Worm (Caenorhabditis elegans): ENCODE measurements around the gene Y39B6A.3.

DNA sequence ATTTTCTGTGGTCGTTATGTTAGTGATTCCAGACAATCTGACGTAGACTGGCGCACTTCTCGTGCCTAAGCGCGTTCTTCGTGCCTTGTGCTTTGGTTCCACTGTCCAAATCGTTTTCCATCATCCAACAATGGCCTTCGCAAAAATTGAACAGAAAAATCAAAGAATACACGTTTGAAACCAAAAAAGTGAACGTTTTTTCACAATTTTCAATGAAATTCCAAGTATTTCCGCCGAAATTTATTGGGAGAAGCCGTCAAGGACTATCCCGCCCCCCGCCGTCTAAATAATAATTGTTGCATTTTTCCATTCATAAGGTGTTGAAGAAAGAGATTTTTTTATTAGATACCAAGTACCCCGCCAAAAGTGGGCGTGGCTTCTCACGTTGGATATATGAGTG lies 49.3 kb downstream of the Y39B6A.3 start, which contains the start of gene cpg-23:
- TF ChIP-seq pax-1 (tag; optimal IDR thresholded peaks at IDR 0.05), result no peak
- TF ChIP-seq pha-2 (tag; optimal IDR thresholded peaks at IDR 0.05), result no peak
- no peak for TF ChIP-seq tbx-7 (tag; optimal IDR thresholded peaks at IDR 0.05)
- no peak for TF ChIP-seq hlh-30 (tag; optimal IDR thresholded peaks at IDR 0.05; ENCODE audit: insufficient read depth)
- no peak for TF ChIP-seq eyg-1 (tag; optimal IDR thresholded peaks at IDR 0.05)
- no peak for TF ChIP-seq rnt-1 (tag; optimal IDR thresholded peaks at IDR 0.05)
- no peak for TF ChIP-seq fkh-10 (GFP tag; optimal IDR thresholded peaks at IDR 0.05)
- TF ChIP-seq ama-1 (optimal IDR thresholded peaks at IDR 0.05), result no peak
- TF ChIP-seq lin-11 (tag; optimal IDR thresholded peaks at IDR 0.05), result no peak
